Fruit fly (Drosophila melanogaster) whole organism, adult: ENCODE measurements around the gene CG15696.

Experiments used
- CG11617 ChIP-seq: fragments of 200-800 bp; sonication (Bioruptor generic); optimal IDR thresholded peaks from 2 replicates; lab custom pipeline; 2017; ENCODE audit warnings: mild to moderate bottlenecking, missing biosample characterization, missing genetic modification reagents, missing genetic modification characterization
- CG12768 ChIP-seq: fragments of 200-800 bp; sonication (Bioruptor generic); optimal IDR thresholded peaks from 2 replicates; lab custom pipeline; 2017; ENCODE audit warnings: missing biosample characterization, missing genetic modification characterization, mild to moderate bottlenecking, moderate library complexity, missing genetic modification reagents
- CG14711 ChIP-seq: fragments of 200-800 bp; sonication (Bioruptor generic); optimal IDR thresholded peaks from 2 replicates; lab custom pipeline; 2018; ENCODE audit warnings: missing biosample characterization, mild to moderate bottlenecking, missing genetic modification characterization, moderate library complexity
- CG1620 ChIP-seq: fragments of 200-800 bp; sonication (Bioruptor generic); optimal IDR thresholded peaks from 2 replicates; lab custom pipeline; 2016; ENCODE audit warnings: missing biosample characterization, missing genetic modification characterization
- CG33017 ChIP-seq: fragments of 200-800 bp; sonication (Bioruptor generic); optimal IDR thresholded peaks from 2 replicates; lab custom pipeline; 2018; ENCODE audit warnings: missing biosample characterization, mild to moderate bottlenecking, missing genetic modification characterization, moderate library complexity
- CG5204 ChIP-seq: fragments of 200-800 bp; sonication (Bioruptor generic); optimal IDR thresholded peaks from 2 replicates; lab custom pipeline; 2016; ENCODE audit warnings: missing biosample characterization, missing genetic modification characterization
- CG7045 ChIP-seq: fragments of 200-800 bp; sonication (Bioruptor generic); optimal IDR thresholded peaks from 2 replicates; lab custom pipeline; 2017; ENCODE audit warnings: missing biosample characterization, mild to moderate bottlenecking, missing genetic modification characterization
- CG7101 ChIP-seq: fragments of 200-800 bp; sonication (Bioruptor generic); optimal IDR thresholded peaks from 2 replicates; lab custom pipeline; 2018; ENCODE audit warnings: missing biosample characterization, mild to moderate bottlenecking, missing genetic modification characterization, moderate library complexity
- Clk ChIP-seq: fragments of 200-800 bp; sonication (Bioruptor generic); optimal IDR thresholded peaks from 2 replicates; lab custom pipeline; 2017; ENCODE audit warnings: missing biosample characterization, missing genetic modification characterization
- Crg-1 ChIP-seq: fragments of 200-800 bp; sonication (Bioruptor generic); optimal IDR thresholded peaks from 2 replicates; lab custom pipeline; 2016; ENCODE audit warnings: missing biosample characterization, missing genetic modification characterization
- Hr96 ChIP-seq: fragments of 200-800 bp; sonication (Bioruptor generic); optimal IDR thresholded peaks from 2 replicates; lab custom pipeline; 2016; ENCODE audit warnings: missing biosample characterization, missing genetic modification characterization
- Mnt ChIP-seq: fragments of 200-800 bp; sonication (Bioruptor generic); optimal IDR thresholded peaks from 2 replicates; lab custom pipeline; 2016; ENCODE audit warnings: missing biosample characterization, mild to moderate bottlenecking, missing genetic modification characterization
- bab1 ChIP-seq: fragments of 200-800 bp; sonication (Bioruptor generic); optimal IDR thresholded peaks from 3 replicates; lab custom pipeline; 2019; ENCODE audit warnings: missing biosample characterization, mild to moderate bottlenecking, missing genetic modification characterization, moderate library complexity
- cic ChIP-seq: fragments of 200-800 bp; sonication (Bioruptor generic); optimal IDR thresholded peaks from 2 replicates; lab custom pipeline; 2017; ENCODE audit warnings: missing biosample characterization, mild to moderate bottlenecking, missing genetic modification characterization, moderate library complexity
- cnc ChIP-seq, 2 experiments: fragments of >200 bp; optimal IDR thresholded peaks; 2 replicates each; lab custom pipeline; 2017
- kay ChIP-seq: fragments of 200-800 bp; sonication (Bioruptor generic); peaks from one replicate; lab custom pipeline; 2016; ENCODE audit warnings: missing biosample characterization, missing genetic modification characterization, borderline replicate concordance
- ovo ChIP-seq: fragments of 200-800 bp; sonication (Bioruptor generic); optimal IDR thresholded peaks from 2 replicates; lab custom pipeline; 2016; ENCODE audit warnings: missing biosample characterization, missing genetic modification characterization
- pad ChIP-seq: fragments of 200-800 bp; sonication (Bioruptor generic); optimal IDR thresholded peaks from 3 replicates; lab custom pipeline; 2017; ENCODE audit warnings: missing biosample characterization, missing genetic modification characterization, mild to moderate bottlenecking, moderate library complexity, missing genetic modification reagents
- tj ChIP-seq: fragments of 200-800 bp; sonication (Bioruptor generic); optimal IDR thresholded peaks from 3 replicates; lab custom pipeline; 2017; ENCODE audit warnings: missing biosample characterization, mild to moderate bottlenecking, missing genetic modification characterization, moderate library complexity
- toe ChIP-seq: fragments of 200-800 bp; sonication (Bioruptor generic); optimal IDR thresholded peaks from 2 replicates; lab custom pipeline; 2016; ENCODE audit warnings: missing biosample characterization, missing genetic modification characterization

The CG15696 gene

dm6 chr3R:20846768-20847167 lies at the start of gene CG15696:
CG15696 (plus strand) TSS chr3R:20847068.
- no peak for TF ChIP-seq CG7101 (tag; lab: Kevin White, UChicago)
- TF ChIP-seq cic: no peak
- no peak for TF ChIP-seq cnc (optimal IDR thresholded peaks at IDR 0.05; lab: Kevin White, UChicago)
- TF ChIP-seq pad (GFP tag; lab: Kevin White, UChicago): no peak
- TF ChIP-seq tj (GFP tag; lab: Kevin White, UChicago): no peak
- TF ChIP-seq kay (GFP tag; lab: Kevin White, UChicago): no peak
- TF ChIP-seq bab1 (GFP tag; lab: Kevin White, UChicago): no peak
- no peak for TF ChIP-seq CG12768 (GFP tag; lab: Kevin White, UChicago)
- TF ChIP-seq Hr96 (GFP tag; lab: Kevin White, UChicago): no peak

DNA sequence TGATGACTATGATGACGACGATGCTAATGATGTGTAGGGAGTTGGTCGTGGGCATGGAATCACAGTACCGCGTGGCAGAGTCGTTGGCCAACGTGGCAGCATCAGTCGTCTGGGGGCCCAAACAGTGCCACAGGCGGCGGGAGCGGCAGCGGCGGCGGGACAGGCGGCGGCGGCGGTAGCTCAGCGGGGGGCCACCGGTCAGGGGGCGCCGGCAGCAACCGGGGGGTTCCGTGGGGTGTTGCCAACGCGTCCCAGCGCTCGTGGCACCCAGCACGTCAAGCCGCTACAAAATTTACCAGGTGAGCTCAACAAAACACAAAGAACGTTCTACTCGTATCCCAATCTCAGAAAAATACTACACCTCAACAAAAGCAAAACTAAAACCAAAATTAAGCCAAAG lies 44.6 kb upstream of the CG15696 start:
- no peak for TF ChIP-seq CG11617 (GFP tag; lab: Kevin White, UChicago)
- no peak for TF ChIP-seq CG12768 (GFP tag; lab: Kevin White, UChicago)
- TF ChIP-seq CG14711: no peak
- no peak for TF ChIP-seq Hr96 (GFP tag; lab: Kevin White, UChicago)
- no peak for TF ChIP-seq bab1 (GFP tag; lab: Kevin White, UChicago)
- TF ChIP-seq Crg-1 (GFP tag; lab: Kevin White, UChicago): no peak
- no peak for TF ChIP-seq CG7101 (tag; lab: Kevin White, UChicago)
- no peak for TF ChIP-seq cic
- TF ChIP-seq CG33017 (tag; lab: Kevin White, UChicago): no peak
- TF ChIP-seq Clk (GFP tag; lab: Kevin White, UChicago): no peak
- no peak for TF ChIP-seq tj (GFP tag; lab: Kevin White, UChicago)
- no peak for TF ChIP-seq CG7045 (GFP tag; lab: Kevin White, UChicago)
- TF ChIP-seq kay (GFP tag; lab: Kevin White, UChicago): no peak
- TF ChIP-seq cnc (optimal IDR thresholded peaks at IDR 0.05; lab: Kevin White, UChicago): no peak
- no peak for TF ChIP-seq Mnt (GFP tag; lab: Kevin White, UChicago)
- TF ChIP-seq pad (GFP tag; lab: Kevin White, UChicago): no peak
- TF ChIP-seq CG5204 (GFP tag; lab: Kevin White, UChicago): no peak
- no peak for TF ChIP-seq toe (GFP tag; lab: Kevin White, UChicago)
- no peak for TF ChIP-seq ovo (GFP tag; lab: Kevin White, UChicago)
- TF ChIP-seq CG1620 (GFP tag; lab: Kevin White, UChicago): no peak

DNA sequence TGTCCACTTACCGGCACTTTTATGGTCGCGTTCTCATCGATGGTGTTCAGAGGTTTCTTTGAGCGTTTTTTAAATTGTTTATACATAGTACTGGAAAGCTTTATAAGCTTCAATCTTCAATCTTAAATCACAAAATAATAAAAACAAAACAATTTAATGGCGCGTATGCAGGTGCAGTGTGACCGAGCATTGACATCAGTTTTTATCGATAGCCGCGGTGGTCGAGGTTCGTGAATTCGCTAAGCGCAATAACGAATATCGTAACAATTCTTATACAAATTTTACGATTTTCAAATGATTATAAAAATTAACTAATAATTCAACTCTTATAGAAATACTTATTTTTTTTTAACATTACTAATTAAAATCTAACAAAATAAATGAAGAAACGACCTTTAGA lies 30.9 kb upstream of the CG15696 start, which contains the start of gene Fancd2:
Gene Fancd2, minus strand, starts transcription at position 183 of the 400 bp plus-strand sequence.
- TF ChIP-seq Mnt (GFP tag; lab: Kevin White, UChicago): no peak
- no peak for TF ChIP-seq CG12768 (GFP tag; lab: Kevin White, UChicago)
- no peak for TF ChIP-seq toe (GFP tag; lab: Kevin White, UChicago)
- peak; percentile 6 for TF ChIP-seq bab1 (GFP tag; lab: Kevin White, UChicago)
- TF ChIP-seq ovo (GFP tag; lab: Kevin White, UChicago): no peak

DNA sequence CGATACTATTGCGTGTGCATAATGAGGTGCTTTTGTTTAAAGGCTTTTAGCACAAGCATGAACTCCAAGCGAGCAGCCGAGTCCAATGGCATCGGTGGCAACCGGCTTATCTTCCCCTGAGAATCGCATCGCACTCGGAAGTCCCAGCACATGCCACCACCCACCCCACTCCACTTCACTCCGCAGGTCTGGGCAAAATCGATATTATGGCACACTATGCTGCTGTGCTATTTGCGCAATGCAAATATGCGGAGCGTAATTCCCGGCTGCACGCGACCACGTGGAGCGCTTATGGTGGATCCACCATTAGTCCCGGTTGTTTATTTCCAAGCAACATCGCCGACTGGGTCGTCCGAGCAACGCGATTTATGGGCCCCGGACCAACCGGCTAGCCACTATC lies 28.6 kb upstream of the CG15696 start:
- TF ChIP-seq bab1 (GFP tag; lab: Kevin White, UChicago): no peak
- TF ChIP-seq Mnt (GFP tag; lab: Kevin White, UChicago): peak; percentile 47
- peak; percentile 17 for TF ChIP-seq CG7045 (GFP tag; lab: Kevin White, UChicago)
- TF ChIP-seq cnc (optimal IDR thresholded peaks at IDR 0.05; lab: Kevin White, UChicago): no peak

DNA sequence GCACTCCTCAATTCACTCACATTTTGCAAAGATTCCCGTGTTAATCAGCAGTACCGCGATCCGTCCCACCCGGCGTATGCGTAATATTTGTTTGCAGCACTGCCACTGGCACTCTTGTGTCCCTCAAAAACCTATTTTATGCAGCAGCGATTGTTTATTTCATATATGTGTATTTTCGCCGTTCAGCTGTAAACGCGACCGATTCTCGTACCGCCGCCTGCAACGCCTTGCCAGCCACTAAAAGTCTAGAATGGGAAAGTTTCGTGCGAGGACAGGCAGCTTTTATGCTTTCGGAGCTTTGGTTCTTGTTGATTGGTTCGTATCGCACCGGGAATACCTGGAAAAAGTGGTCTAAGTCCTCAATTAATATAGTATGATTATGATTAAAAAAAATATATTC lies 28.2 kb upstream of the CG15696 start, which contains the start of gene CG17270:
Gene CG17270, minus strand, starts transcription at position 241 of the 400 bp plus-strand sequence.
- TF ChIP-seq Mnt (GFP tag; lab: Kevin White, UChicago) (peak; percentile 6), CG7101 (tag; lab: Kevin White, UChicago) (no peak), CG33017 (tag; lab: Kevin White, UChicago) (no peak), kay (GFP tag; lab: Kevin White, UChicago) (no peak)

DNA sequence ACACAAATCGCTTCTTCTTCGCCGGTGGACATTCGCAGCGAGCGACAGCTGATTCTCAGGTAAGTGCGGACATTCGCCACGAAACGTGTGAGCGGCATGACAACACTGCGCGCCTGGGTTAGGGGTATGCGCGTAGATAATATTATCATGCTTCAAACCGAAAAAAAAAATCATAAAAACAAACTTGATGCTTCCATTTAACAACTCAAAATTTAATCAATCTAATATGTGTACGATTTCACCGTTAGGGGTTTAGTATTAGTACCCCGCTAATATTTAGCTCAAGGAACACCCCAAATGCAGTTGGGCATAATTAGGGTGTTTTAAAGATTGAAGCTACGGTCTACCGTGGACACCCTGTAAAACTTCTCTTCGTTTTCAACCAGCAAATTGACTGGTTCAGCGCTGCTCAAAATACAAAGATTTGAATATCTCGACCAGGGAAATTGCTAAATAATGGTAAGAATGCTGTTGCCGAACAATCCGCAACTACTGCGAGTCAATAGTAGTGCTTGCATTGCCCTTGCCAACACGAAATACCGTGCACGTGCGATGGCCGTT lies 25.0 kb upstream of the CG15696 start, which contains the start of the genes CG17271 and RpS20:
Gene CG17271, minus strand, starts transcription at position 34 of the 561 bp plus-strand sequence.
Gene RpS20, plus strand, starts transcription at position 367 of the 561 bp plus-strand sequence.
- peak; percentile 85 for TF ChIP-seq CG7045 (GFP tag; lab: Kevin White, UChicago)
- TF ChIP-seq bab1 (GFP tag; lab: Kevin White, UChicago): peak; percentile 91
- TF ChIP-seq CG33017 (tag; lab: Kevin White, UChicago): peak; percentile 69
- TF ChIP-seq CG5204 (GFP tag; lab: Kevin White, UChicago): no peak
- TF ChIP-seq toe (GFP tag; lab: Kevin White, UChicago): peak; percentile 96
- peak; percentile 89 for TF ChIP-seq Clk (GFP tag; lab: Kevin White, UChicago)
- no peak for TF ChIP-seq kay (GFP tag; lab: Kevin White, UChicago)
- peak; percentile 87 for TF ChIP-seq CG1620 (GFP tag; lab: Kevin White, UChicago)
- peak; percentile 75 for TF ChIP-seq tj (GFP tag; lab: Kevin White, UChicago)
- peak; percentile 70 for TF ChIP-seq cic
- TF ChIP-seq CG14711: peak; percentile 92
- TF ChIP-seq Hr96 (GFP tag; lab: Kevin White, UChicago): peak; percentile 95
- TF ChIP-seq ovo (GFP tag; lab: Kevin White, UChicago): peak; percentile 81
- TF ChIP-seq cnc (optimal IDR thresholded peaks at IDR 0.05; lab: Kevin White, UChicago): no peak
- TF ChIP-seq CG7101 (tag; lab: Kevin White, UChicago): peak; percentile 85
- TF ChIP-seq Crg-1 (GFP tag; lab: Kevin White, UChicago): peak; percentile 79
- peak; percentile 75 for TF ChIP-seq pad (GFP tag; lab: Kevin White, UChicago)
- peak; percentile 92 for TF ChIP-seq CG11617 (GFP tag; lab: Kevin White, UChicago)
- TF ChIP-seq Mnt (GFP tag; lab: Kevin White, UChicago): peak; percentile 95
- peak; percentile 89 for TF ChIP-seq CG12768 (GFP tag; lab: Kevin White, UChicago)
